Worm (Caenorhabditis elegans): ENCODE data around the gene cash-1.

- TF ChIP-seq hnd-1 (tag; optimal IDR thresholded peaks at IDR 0.05): no peak
- TF ChIP-seq hmg-4 (GFP tag; optimal IDR thresholded peaks at IDR 0.05): no peak
- no peak for TF ChIP-seq ama-1 (optimal IDR thresholded peaks at IDR 0.05)
- no peak for TF ChIP-seq sea-1 (GFP tag; conservative IDR thresholded peaks at IDR 0.05)
- no peak for TF ChIP-seq tbx-37 (GFP tag; conservative IDR thresholded peaks at IDR 0.05)
- TF ChIP-seq ceh-36 (tag; optimal IDR thresholded peaks at IDR 0.05): no peak
- no peak for TF ChIP-seq tbx-11 (GFP tag; IDR thresholded peaks at IDR 0.05)
- TF ChIP-seq aly-1 (tag; optimal IDR thresholded peaks at IDR 0.05): no peak
- no peak for TF ChIP-seq F13C5.2 (tag; optimal IDR thresholded peaks at IDR 0.05)
- no peak for TF ChIP-seq ets-7 (tag; optimal IDR thresholded peaks at IDR 0.05)
- no peak for TF ChIP-seq B0310.2 (tag; optimal IDR thresholded peaks at IDR 0.05)
- TF ChIP-seq hmbx-1 (tag; optimal IDR thresholded peaks at IDR 0.05): no peak
Observed at ce11 chrV:10338305-10338992, 23.6 kb upstream of the cash-1 start, which contains the start of gene arx-2.

Measured in whole organism, early embryonic.